Fruit fly (Drosophila melanogaster): ENCODE results near the gene TORIP.
A peak's percentile ranks its signal among the peaks of the same experiment; 100 is the strongest.

TORIP gene

dm6 chr3L:19794203-19794802 lies 10.6 kb downstream of the TORIP start (continued):
- TF ChIP-seq CG14965 (GFP tag; optimal IDR thresholded peaks at IDR 0.05; ENCODE audit: borderline replicate concordance) (peak; percentile 57), oc (tag; optimal IDR thresholded peaks at IDR 0.05) (no peak), CG31441 (GFP tag; IDR thresholded peaks at IDR 0.05) (peak; percentile 91), sna (GFP tag; IDR thresholded peaks at IDR 0.05; ENCODE audit: partially characterized antibody) (peak; percentile 33; the same call in 1 of the 2 replicates), CG32772 (GFP tag; IDR thresholded peaks at IDR 0.05) (peak; percentile 61; the same call in 1 of the 2 replicates), bowl (GFP tag; IDR thresholded peaks at IDR 0.05) (no peak; the same call in 1 of the 2 replicates), CG15514 (GFP tag; optimal IDR thresholded peaks at IDR 0.05) (no peak), CG12071 (GFP tag; optimal IDR thresholded peaks at IDR 0.05) (peak; percentile 70), Vsx1 (GFP tag; optimal IDR thresholded peaks at IDR 0.05) (no peak), TFAM (GFP tag; optimal IDR thresholded peaks at IDR 0.05) (peak; percentile 32), HLH4C (GFP tag; IDR thresholded peaks at IDR 0.05; ENCODE audit: partially characterized antibody) (peak; percentile 42; the same call in 1 of the 3 replicates), disco-r (GFP tag; optimal IDR thresholded peaks at IDR 0.05) (peak; percentile 58), CG30020 (tag; optimal IDR thresholded peaks at IDR 0.05) (peak; percentile 41), Aef1 (GFP tag; IDR thresholded peaks at IDR 0.05) (no peak), fd64A (GFP tag; optimal IDR thresholded peaks at IDR 0.05) (peak; percentile 55), Max (GFP tag; optimal IDR thresholded peaks at IDR 0.05) (peak; percentile 83), tio (GFP tag; optimal IDR thresholded peaks at IDR 0.05) (peak; percentile 82), gcm2 (GFP tag; optimal IDR thresholded peaks at IDR 0.05) (peak; percentile 23), CG9797 (GFP tag; optimal IDR thresholded peaks at IDR 0.05) (no peak), CG4730 (GFP tag; IDR thresholded peaks at IDR 0.05) (0 out of 2 replicates have a peak, but pooled peaks have one; percentile 38), nau (GFP tag; optimal IDR thresholded peaks at IDR 0.05) (no peak), CG10267 (tag; optimal IDR thresholded peaks at IDR 0.05) (peak; percentile 77), Tbp (GFP tag; optimal IDR thresholded peaks at IDR 0.05) (no peak), Sry-β (GFP tag; optimal IDR thresholded peaks at IDR 0.05) (peak; percentile 30), PHDP (tag; optimal IDR thresholded peaks at IDR 0.05) (peak; percentile 87), CG11085 (GFP tag; IDR thresholded peaks at IDR 0.05) (0 out of 2 replicates have a peak, but pooled peaks have one; percentile 31), Elba2 (GFP tag; optimal IDR thresholded peaks at IDR 0.05) (no peak), stwl (tag; optimal IDR thresholded peaks at IDR 0.05) (no peak), Nf-YB (GFP tag; optimal IDR thresholded peaks at IDR 0.05) (peak; percentile 96), gt (GFP tag; IDR thresholded peaks at IDR 0.05) (no peak), HmgD (GFP tag; optimal IDR thresholded peaks at IDR 0.05) (peak; percentile 31), CG16815 (GFP tag; optimal IDR thresholded peaks at IDR 0.05) (peak; percentile 72), CG31224 (GFP tag; IDR thresholded peaks at IDR 0.05) (peak; percentile 58; the same call in 1 of the 2 replicates), Lpt (GFP tag; optimal IDR thresholded peaks at IDR 0.05) (no peak), onecut (GFP tag; IDR thresholded peaks at IDR 0.05) (peak; percentile 76), amos (GFP tag; IDR thresholded peaks at IDR 0.05; ENCODE audit: partially characterized antibody) (no peak; the same call in 1 of the 2 replicates), CG6791 (GFP tag; IDR thresholded peaks at IDR 0.05; ENCODE audit: partially characterized antibody) (no peak; the same call in 2 of the 3 replicates), dpn (GFP tag; optimal IDR thresholded peaks at IDR 0.05) (peak; percentile 84), CG9215 (GFP tag; IDR thresholded peaks at IDR 0.05) (peak; percentile 76), ro (GFP tag; IDR thresholded peaks at IDR 0.05) (0 out of 2 replicates have a peak, but pooled peaks have one; percentile 29), gcm (GFP tag; optimal IDR thresholded peaks at IDR 0.05) (peak; percentile 74)
